Worm (Caenorhabditis elegans) whole organism, young adult: ENCODE measurements around the gene cyp-33C11.

Experiments used
- F22D6.2 ChIP-seq: sonication (generic microtip); optimal IDR thresholded peaks from 2 replicates; lab custom pipeline; 2016; ENCODE audit warnings: mild to moderate bottlenecking, missing genetic modification characterization, missing compliant biosample characterization
- F33H1.4 ChIP-seq: fragments of 200-800 bp; sonication (Bioruptor generic); IDR thresholded peaks from 2 replicates; pipeline ENCODE4 v1.3.6; 2022; ENCODE audit warnings: missing genetic modification reagents, missing genetic modification characterization, missing compliant biosample characterization
- F39B2.1 ChIP-seq: fragments of 200-800 bp; sonication (Bioruptor generic); IDR thresholded peaks from 2 replicates; pipeline ENCODE4 v1.3.6; 2022; ENCODE audit warnings: missing genetic modification reagents, missing genetic modification characterization, missing compliant biosample characterization
- F52B5.7 ChIP-seq: sonication (generic microtip); optimal IDR thresholded peaks from 2 replicates; lab custom pipeline; 2016; ENCODE audit warnings: mild to moderate bottlenecking, missing genetic modification characterization, missing compliant biosample characterization
- K11D2.4 ChIP-seq: fragments of 200-800 bp; sonication (Bioruptor generic); IDR thresholded peaks from 2 replicates; pipeline ENCODE4 v1.3.6; 2022; ENCODE audit warnings: missing genetic modification reagents, missing genetic modification characterization, missing compliant biosample characterization
- T26A5.8 ChIP-seq: sonication (generic microtip); optimal IDR thresholded peaks from 2 replicates; lab custom pipeline; 2016; ENCODE audit warnings: missing genetic modification characterization, missing compliant biosample characterization
- Y53F4B.3 ChIP-seq: fragments of 200-800 bp; sonication (Bioruptor generic); IDR thresholded peaks from 2 replicates; pipeline ENCODE4 v1.3.6; 2022; ENCODE audit warnings: missing genetic modification reagents, missing genetic modification characterization, missing compliant biosample characterization
- Y56A3A.18 ChIP-seq: fragments of 200-800 bp; sonication (Bioruptor generic); IDR thresholded peaks from 2 replicates; pipeline ENCODE4 v1.3.6; 2022; ENCODE audit warnings: missing genetic modification reagents, missing genetic modification characterization, missing compliant biosample characterization
- akir-1 ChIP-seq: fragments of 200-800 bp; sonication (Bioruptor generic); optimal IDR thresholded peaks from 2 replicates; lab custom pipeline; 2018; ENCODE audit warnings: mild to moderate bottlenecking, missing genetic modification characterization, moderate library complexity, missing compliant biosample characterization
- aptf-2 ChIP-seq: fragments of 200-800 bp; sonication (Bioruptor generic); conservative IDR thresholded peaks from 2 replicates; pipeline ENCODE4 v1.3.6; 2022; ENCODE audit warnings: missing genetic modification reagents, missing genetic modification characterization, missing compliant biosample characterization
- athp-1 ChIP-seq: sonication (generic microtip); optimal IDR thresholded peaks from 2 replicates; lab custom pipeline; 2017; ENCODE audit warnings: mild to moderate bottlenecking, missing genetic modification characterization, missing compliant biosample characterization
- cebp-2 ChIP-seq: fragments of 200-800 bp; sonication (Bioruptor generic); IDR thresholded peaks from 2 replicates; pipeline ENCODE4 v1.3.6; 2022; ENCODE audit warnings: missing genetic modification characterization, missing compliant biosample characterization
- ceh-27 ChIP-seq: fragments of 200-800 bp; sonication (Bioruptor generic); optimal IDR thresholded peaks from 2 replicates; lab custom pipeline; 2018; ENCODE audit warnings: mild to moderate bottlenecking, missing genetic modification characterization, moderate library complexity, missing compliant biosample characterization
- ceh-58 ChIP-seq: fragments of 200-800 bp; sonication (Bioruptor generic); IDR thresholded peaks from 2 replicates; pipeline ENCODE4 v1.3.6; 2022; ENCODE audit warnings: missing genetic modification characterization, missing compliant biosample characterization
- chd-7 ChIP-seq: sonication (generic microtip); optimal IDR thresholded peaks from 2 replicates; lab custom pipeline; 2016; ENCODE audit warnings: mild to moderate bottlenecking, missing genetic modification characterization, moderate library complexity, missing compliant biosample characterization
- dpl-1 ChIP-seq: fragments of 150-350 bp; optimal IDR thresholded peaks from 2 replicates; lab custom pipeline; 2014; ENCODE audit warnings: missing biosample characterization, missing genetic modification reagents, missing genetic modification characterization
- ekl-4 ChIP-seq: fragments of 200-800 bp; sonication (Bioruptor generic); IDR thresholded peaks from 2 replicates; pipeline ENCODE4 v1.3.6; 2022; ENCODE audit warnings: missing genetic modification reagents, missing genetic modification characterization, missing compliant biosample characterization
- fkh-3 ChIP-seq: sonication (generic microtip); optimal IDR thresholded peaks from 2 replicates; lab custom pipeline; 2016; ENCODE audit warnings: mild to moderate bottlenecking, missing genetic modification characterization, missing compliant biosample characterization
- gei-17 ChIP-seq: fragments of 200-800 bp; sonication (Bioruptor generic); optimal IDR thresholded peaks from 2 replicates; lab custom pipeline; 2018; ENCODE audit warnings: mild to moderate bottlenecking, missing genetic modification characterization, missing compliant biosample characterization
- him-1 ChIP-seq: sonication (generic microtip); optimal IDR thresholded peaks from 2 replicates; lab custom pipeline; 2016; ENCODE audit warnings: missing genotype, missing genetic modification reagents, missing genetic modification characterization, missing compliant biosample characterization
- let-526 ChIP-seq: fragments of 200-800 bp; sonication (Bioruptor generic); IDR thresholded peaks from 2 replicates; pipeline ENCODE4 v1.3.6; 2022; ENCODE audit warnings: missing genetic modification reagents, missing genetic modification characterization, missing compliant biosample characterization
- let-607 ChIP-seq, 2 experiments: fragments of 200-800 bp in 1 of 2; sonication (Bioruptor generic) in 1 of 2; sonication (generic microtip) in 1 of 2; optimal IDR thresholded peaks; 2 replicates each; lab custom pipeline; 2016 to 2018; ENCODE audit warnings: mild to moderate bottlenecking in 2 of 2, missing compliant biosample characterization in 2 of 2, missing genetic modification characterization in 2 of 2, moderate library complexity in 2 of 2, missing genotype in 1 of 2
- lin-35 ChIP-seq, 3 experiments: fragments of 150-350 bp in 2 of 3; sonication (generic microtip) in 1 of 3; optimal IDR thresholded peaks; 2 replicates each; lab custom pipeline; 2014 to 2018; ENCODE audit warnings: missing biosample characterization in 3 of 3, missing genetic modification characterization in 3 of 3, missing genetic modification reagents in 3 of 3
- lir-1 ChIP-seq: fragments of 200-800 bp; sonication (Bioruptor generic); conservative IDR thresholded peaks from 2 replicates; pipeline ENCODE4 v1.3.6; 2022; ENCODE audit warnings: missing genetic modification reagents, missing genetic modification characterization, missing compliant biosample characterization
- madf-6 ChIP-seq: fragments of 200-800 bp; sonication (Bioruptor generic); IDR thresholded peaks from 2 replicates; pipeline ENCODE4 v1.3.6; 2022; ENCODE audit warnings: missing genetic modification reagents, missing genetic modification characterization, missing compliant biosample characterization
- mel-28 ChIP-seq: sonication (generic microtip); optimal IDR thresholded peaks from 2 replicates; lab custom pipeline; 2016; ENCODE audit warnings: borderline replicate concordance, mild to moderate bottlenecking, missing genetic modification characterization, missing compliant biosample characterization
- nfya-1 ChIP-seq: sonication (generic microtip); optimal IDR thresholded peaks from 2 replicates; lab custom pipeline; 2017; ENCODE audit warnings: antibody characterized with exemption, missing compliant biosample characterization, missing genetic modification characterization, borderline replicate concordance; ENCODE audit not compliant: insufficient read depth
- nfyb-1 ChIP-seq: fragments of 200-800 bp; sonication (Bioruptor generic); IDR thresholded peaks from 2 replicates; pipeline ENCODE4 v1.3.6; 2022; ENCODE audit warnings: missing genetic modification reagents, missing genetic modification characterization, missing compliant biosample characterization
- nhr-120 ChIP-seq: fragments of 200-800 bp; sonication (Bioruptor generic); IDR thresholded peaks from 2 replicates; pipeline ENCODE4 v1.3.6; 2022; ENCODE audit warnings: missing genetic modification characterization, missing compliant biosample characterization
- nhr-80 ChIP-seq: sonication (generic microtip); optimal IDR thresholded peaks from 2 replicates; lab custom pipeline; 2016; ENCODE audit warnings: missing genetic modification characterization, missing compliant biosample characterization
- rcor-1 ChIP-seq: fragments of 200-800 bp; sonication (Bioruptor generic); IDR thresholded peaks from 2 replicates; pipeline ENCODE4 v1.3.6; 2022; ENCODE audit warnings: missing genetic modification reagents, missing genetic modification characterization, missing compliant biosample characterization
- rpc-1 ChIP-seq, 2 experiments: fragments of 150-350 bp in 1 of 2; sonication (generic microtip) in 1 of 2; optimal IDR thresholded peaks; 2 replicates each; lab custom pipeline; 2014 to 2018; ENCODE audit warnings: missing biosample characterization in 1 of 2, missing genetic modification characterization in 1 of 2, missing genetic modification reagents in 1 of 2, missing genotype in 1 of 2
- sdz-38 ChIP-seq: sonication (generic microtip); optimal IDR thresholded peaks from 2 replicates; lab custom pipeline; 2016; ENCODE audit warnings: missing genotype, missing genetic modification characterization, missing compliant biosample characterization
- sea-2 ChIP-seq: fragments of 200-800 bp; sonication (Bioruptor generic); IDR thresholded peaks from 2 replicates; pipeline ENCODE4 v1.3.6; 2022; ENCODE audit warnings: missing genetic modification characterization, missing compliant biosample characterization
- somi-1 ChIP-seq: fragments of 200-800 bp; sonication (Bioruptor generic); optimal IDR thresholded peaks from 2 replicates; lab custom pipeline; 2018; ENCODE audit warnings: mild to moderate bottlenecking, missing genetic modification characterization, missing compliant biosample characterization
- tbx-9 ChIP-seq: sonication (generic microtip); optimal IDR thresholded peaks from 2 replicates; lab custom pipeline; 2016; ENCODE audit warnings: borderline replicate concordance, missing genetic modification characterization, inconsistent platforms, missing compliant biosample characterization
- tlf-1 ChIP-seq: fragments of 200-800 bp; sonication (Bioruptor generic); optimal IDR thresholded peaks from 2 replicates; lab custom pipeline; 2018; ENCODE audit warnings: mild to moderate bottlenecking, missing genetic modification characterization, missing compliant biosample characterization
- unc-130 ChIP-seq: sonication (generic microtip); optimal IDR thresholded peaks from 2 replicates; lab custom pipeline; 2016; ENCODE audit warnings: missing genetic modification reagents, missing genetic modification characterization, missing compliant biosample characterization
- unc-62 ChIP-seq: fragments of 150-350 bp; optimal IDR thresholded peaks from 2 replicates; lab custom pipeline; 2014; ENCODE audit warnings: missing biosample characterization, missing genetic modification reagents, missing genetic modification characterization

cyp-33C11 gene

DNA sequence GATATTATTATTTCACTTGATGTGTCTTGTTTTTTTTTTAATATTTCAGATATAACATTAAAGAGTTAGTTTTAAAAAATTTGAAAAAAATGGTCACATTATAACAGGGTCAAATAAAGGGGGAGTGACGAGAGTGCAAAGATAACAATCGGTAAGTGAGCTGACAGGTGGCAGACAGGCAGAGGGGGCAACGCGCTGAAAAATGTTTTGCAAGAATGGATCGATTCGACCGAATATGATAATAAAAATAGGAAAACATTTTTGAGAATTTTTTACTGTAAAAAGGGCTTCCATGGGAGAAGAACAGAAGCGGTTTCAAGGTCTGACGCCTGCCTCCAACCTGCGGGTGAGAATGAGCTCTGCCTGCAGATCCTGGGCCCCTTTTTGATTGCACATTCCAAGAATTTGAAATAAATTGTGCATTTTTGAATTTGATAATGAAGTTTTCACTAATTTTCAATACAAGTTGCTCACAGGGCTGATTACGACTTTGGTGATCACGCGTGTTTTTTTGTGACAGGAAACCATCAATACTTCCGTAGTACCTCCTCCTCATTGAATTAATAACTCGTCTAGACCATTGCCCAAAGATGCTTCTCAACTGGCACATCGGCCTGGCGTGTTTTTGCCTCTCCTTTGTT is 13.2 kb downstream of the cyp-33C11 start, which contains the start of the genes ugt-29 and srx-5:
Gene ugt-29 (minus strand): TSS at position 101 of the 641 bp plus-strand sequence.
Gene srx-5 (plus strand): TSS at position 591 of the 641 bp plus-strand sequence.
- TF ChIP-seq nhr-80 (tag; lab: Kevin White, UChicago) (peak; percentile 39), sdz-38 (tag; lab: Kevin White, UChicago) (no peak)

DNA sequence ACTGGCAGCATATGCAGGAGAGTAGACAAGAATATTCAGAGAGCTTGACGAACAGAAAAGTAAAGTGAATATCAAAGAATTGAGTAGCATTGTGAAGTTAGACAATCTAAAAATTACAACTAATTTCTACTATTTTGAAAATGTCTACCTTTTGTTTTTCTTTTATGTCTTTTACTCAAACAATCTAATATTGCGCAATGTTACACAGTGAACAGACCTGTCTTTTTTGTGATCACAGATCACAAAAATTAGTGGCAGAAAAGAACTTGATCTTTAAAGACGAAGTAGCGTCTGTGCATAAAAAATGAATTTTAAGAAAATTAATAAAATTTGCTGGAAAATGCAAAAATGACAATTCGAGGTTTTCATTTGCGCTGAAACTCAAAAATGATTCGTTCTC is 13.7 kb downstream of the cyp-33C11 start:
- TF ChIP-seq dpl-1 (GFP tag; lab: Kevin White, UChicago) (no peak), F33H1.4 (no peak), fkh-3 (no peak), nfya-1 (tag; lab: Kevin White, UChicago) (no peak), mel-28 (tag; lab: Kevin White, UChicago) (no peak), nfyb-1 (GFP tag; lab: Robert Waterston, UW) (no peak), Y53F4B.3 (GFP tag; lab: Robert Waterston, UW) (no peak), Y56A3A.18 (GFP tag; lab: Robert Waterston, UW) (no peak), F52B5.7 (tag; lab: Kevin White, UChicago) (no peak)

DNA sequence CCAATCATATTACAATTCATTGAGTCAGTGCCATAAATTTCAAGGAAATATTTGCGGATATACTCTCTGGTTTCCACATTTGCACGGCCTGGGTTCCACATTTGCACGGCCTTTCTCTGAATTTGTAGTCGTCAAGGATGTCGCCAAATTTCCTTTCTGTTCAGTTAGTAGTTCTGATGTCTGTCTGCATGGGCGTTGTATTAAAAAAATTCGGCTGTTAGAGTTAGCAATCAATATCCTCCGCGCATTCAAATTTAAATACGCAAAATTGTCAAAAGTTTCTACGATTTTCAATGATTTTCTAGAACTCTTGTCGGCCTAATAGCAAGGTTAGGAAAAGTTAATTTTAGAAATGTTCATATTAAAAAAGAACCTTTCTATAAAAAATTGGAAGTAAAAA is 16.9 kb downstream of the cyp-33C11 start, which contains the start of gene srj-52:
Gene srj-52 (minus strand): TSS at position 101 of the 400 bp plus-strand sequence.
- TF ChIP-seq F22D6.2 (tag; lab: Kevin White, UChicago): no peak
- TF ChIP-seq gei-17 (GFP tag; lab: Kevin White, UChicago): no peak
- TF ChIP-seq T26A5.8 (tag; lab: Kevin White, UChicago): no peak
- TF ChIP-seq somi-1: no peak
- TF ChIP-seq rcor-1 (GFP tag; lab: Robert Waterston, UW): no peak
- TF ChIP-seq K11D2.4 (GFP tag; lab: Robert Waterston, UW): no peak
- no peak for TF ChIP-seq mel-28 (tag; lab: Kevin White, UChicago)
- TF ChIP-seq fkh-3: no peak
- no peak for TF ChIP-seq nhr-80 (tag; lab: Kevin White, UChicago)
- no peak for TF ChIP-seq him-1 (tag; lab: Kevin White, UChicago)
- no peak for TF ChIP-seq aptf-2 (GFP tag; lab: Robert Waterston, UW)
- no peak for TF ChIP-seq akir-1 (GFP tag; lab: Kevin White, UChicago)
- no peak for TF ChIP-seq ceh-27
- TF ChIP-seq tbx-9 (tag; lab: Kevin White, UChicago): no peak
- no peak for TF ChIP-seq sea-2 (GFP tag; lab: Robert Waterston, UW)
- TF ChIP-seq let-607 (tag; optimal IDR thresholded peaks at IDR 0.05; lab: Kevin White, UChicago): no peak
- TF ChIP-seq ekl-4 (GFP tag; lab: Robert Waterston, UW): no peak
- no peak for TF ChIP-seq F39B2.1
- TF ChIP-seq athp-1: no peak
- no peak for TF ChIP-seq ceh-58 (GFP tag; lab: Robert Waterston, UW)
- TF ChIP-seq, all 124 proteins: peak for 0

- no peak for TF ChIP-seq sea-2 (GFP tag; lab: Robert Waterston, UW)
- no peak for TF ChIP-seq unc-62
- no peak for TF ChIP-seq cebp-2 (GFP tag; lab: Robert Waterston, UW)
- no peak for TF ChIP-seq nhr-80 (tag; lab: Kevin White, UChicago)
- TF ChIP-seq madf-6: no peak
- no peak for TF ChIP-seq let-526 (GFP tag; lab: Robert Waterston, UW)
- TF ChIP-seq lin-35 (GFP tag; optimal IDR thresholded peaks at IDR 0.05; lab: Kevin White, UChicago): no peak
- no peak for TF ChIP-seq tlf-1 (GFP tag; lab: Kevin White, UChicago)
- no peak for TF ChIP-seq unc-130 (GFP tag; lab: Kevin White, UChicago)
- no peak for TF ChIP-seq chd-7
- no peak for TF ChIP-seq tbx-9 (tag; lab: Kevin White, UChicago)
- TF ChIP-seq nhr-120 (GFP tag; lab: Robert Waterston, UW): no peak
- no peak for TF ChIP-seq T26A5.8 (tag; lab: Kevin White, UChicago)
- no peak for TF ChIP-seq akir-1 (GFP tag; lab: Kevin White, UChicago)
- no peak for TF ChIP-seq rpc-1 (optimal IDR thresholded peaks at IDR 0.05; lab: Kevin White, UChicago)
- TF ChIP-seq rpc-1 (tag; optimal IDR thresholded peaks at IDR 0.05; lab: Kevin White, UChicago): no peak
- TF ChIP-seq lir-1 (GFP tag; lab: Robert Waterston, UW): no peak
- TF ChIP-seq somi-1: no peak
These were observed 18.2 kb downstream of the cyp-33C11 start, which contains the start of gene srj-53 for ce11 chrV:694625-695024. Gene srj-53, minus strand, starts transcription at chrV:694725.
